Fruit fly (Drosophila melanogaster): ENCODE data around the gene CG12990.

CG12990 gene

DNA sequence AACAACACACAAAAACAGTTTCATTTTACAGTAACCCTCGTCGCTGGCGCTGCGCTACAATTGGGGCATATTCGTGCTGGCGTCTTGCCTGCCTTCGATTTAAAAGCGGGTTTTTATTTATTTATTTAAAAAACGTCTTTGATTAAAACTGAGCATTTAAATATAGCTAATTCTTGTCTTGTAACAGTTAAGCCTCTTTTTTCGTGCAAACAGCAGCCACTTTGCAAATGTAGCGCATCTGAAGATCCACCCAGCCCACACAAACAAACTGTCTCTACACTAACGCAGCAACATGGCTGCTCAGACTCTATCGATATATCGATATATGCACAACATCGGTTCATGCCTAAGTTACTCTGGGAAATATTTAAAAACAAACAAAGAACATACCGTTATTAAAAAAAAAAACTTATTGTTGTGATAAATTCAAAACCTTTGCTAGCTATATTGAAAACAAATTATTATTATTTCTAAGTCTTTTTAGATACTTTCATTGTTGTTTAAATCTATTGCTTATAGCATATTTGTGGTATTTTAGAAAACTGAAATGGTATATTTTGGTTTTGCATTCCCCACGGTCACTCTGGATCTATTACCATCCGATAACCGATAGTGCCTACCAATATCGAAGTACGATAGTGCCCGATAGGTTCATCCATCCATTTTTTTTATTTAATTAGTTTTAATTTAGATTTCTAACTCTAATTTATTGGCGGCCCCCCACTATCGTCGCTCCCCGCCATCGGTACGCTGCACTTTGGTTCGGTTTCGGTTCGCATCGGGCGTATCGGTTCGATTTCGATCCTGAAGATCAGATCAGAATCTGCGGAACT, 31.3 kb upstream of the CG12990 start, which contains the start of the genes CG8188 and par-6 (continued):
- TF ChIP-seq salr (GFP tag; optimal IDR thresholded peaks at IDR 0.05) (peak in 1 of 2 experiments; percentile 64), net (GFP tag; optimal IDR thresholded peaks at IDR 0.05) (peak; percentile 84), acj6 (GFP tag; optimal IDR thresholded peaks at IDR 0.05) (peak; percentile 87), fd59A (GFP tag; optimal IDR thresholded peaks at IDR 0.05) (peak; percentile 69), CG4318 (GFP tag; optimal IDR thresholded peaks at IDR 0.05) (peak; percentile 70), CG3032 (tag; optimal IDR thresholded peaks at IDR 0.05) (peak; percentile 86), CG7368 (GFP tag; optimal IDR thresholded peaks at IDR 0.05) (peak; percentile 88), OdsH (GFP tag; optimal IDR thresholded peaks at IDR 0.05) (peak; percentile 87), Hr38 (GFP tag; optimal IDR thresholded peaks at IDR 0.05) (peak; percentile 56), Ets96B (tag; optimal IDR thresholded peaks at IDR 0.05) (peak; percentile 85)

DNA sequence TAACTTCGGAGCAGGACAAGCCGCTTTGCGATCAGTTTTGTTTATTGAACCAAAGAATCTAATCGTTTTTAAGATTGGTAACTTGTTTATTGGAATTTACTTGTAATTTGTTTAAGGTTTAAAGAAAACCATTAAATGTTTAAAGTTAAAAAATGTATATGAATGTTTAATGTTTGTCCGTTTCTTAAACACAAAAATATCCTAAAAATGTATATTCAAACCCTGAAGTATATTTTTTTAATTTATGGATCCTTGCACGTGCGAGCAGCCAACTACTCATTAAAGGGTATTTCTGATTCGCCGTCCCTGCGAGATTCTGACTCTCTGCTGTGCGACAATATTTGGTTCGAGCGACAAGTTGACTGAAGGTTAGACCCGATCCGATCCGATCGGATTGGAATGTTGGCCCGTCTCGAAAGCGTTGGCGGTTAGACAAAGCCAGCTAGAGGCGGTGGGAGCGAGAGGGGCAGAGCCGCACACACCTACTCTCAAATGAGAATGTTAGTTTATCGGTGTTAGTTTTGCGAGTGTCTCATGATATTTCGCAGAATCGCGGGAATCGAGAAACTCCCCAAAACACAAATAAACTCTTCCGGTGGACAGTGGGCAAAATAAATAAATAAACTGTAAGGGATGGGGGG, 27.3 kb upstream of the CG12990 start:
- TF ChIP-seq CG4318 (GFP tag; optimal IDR thresholded peaks at IDR 0.05), result peak; percentile 84
- TF ChIP-seq CG8319 (GFP tag; optimal IDR thresholded peaks at IDR 0.05), result peak; percentile 85
- TF ChIP-seq OdsH (GFP tag; optimal IDR thresholded peaks at IDR 0.05), result peak; percentile 87
- TF ChIP-seq CG10669 (GFP tag; optimal IDR thresholded peaks at IDR 0.05), result peak; percentile 86
- TF ChIP-seq achi (GFP tag; optimal IDR thresholded peaks at IDR 0.05), result peak; percentile 88
- TF ChIP-seq Ets21C (GFP tag; optimal IDR thresholded peaks at IDR 0.05), result peak; percentile 82
- TF ChIP-seq dsx (GFP tag; optimal IDR thresholded peaks at IDR 0.05; ENCODE audit: poor library complexity, severe bottlenecking), result peak; percentile 79
- peak; percentile 87 for TF ChIP-seq spab (GFP tag; optimal IDR thresholded peaks at IDR 0.05)
- peak; percentile 70 for TF ChIP-seq fkh (GFP tag; optimal IDR thresholded peaks at IDR 0.05)
- TF ChIP-seq CG6163 (GFP tag; IDR thresholded peaks at IDR 0.05), result peak; percentile 74; the same call in 2 of the 3 replicates
- peak; percentile 89 for TF ChIP-seq Hr4 (GFP tag; optimal IDR thresholded peaks at IDR 0.05)
- TF ChIP-seq Blimp-1 (GFP tag; optimal IDR thresholded peaks at IDR 0.05), result peak; percentile 80
- peak; percentile 58 to 87 for TF ChIP-seq salr (GFP tag; optimal IDR thresholded peaks at IDR 0.05)
- TF ChIP-seq Sox15 (GFP tag; optimal IDR thresholded peaks at IDR 0.05), result peak; percentile 76
- peak; percentile 86 for TF ChIP-seq acj6 (GFP tag; optimal IDR thresholded peaks at IDR 0.05)
- peak; percentile 94 for TF ChIP-seq topi (GFP tag; optimal IDR thresholded peaks at IDR 0.05)
- peak; percentile 93 for TF ChIP-seq lz (GFP tag; optimal IDR thresholded peaks at IDR 0.05)
- TF ChIP-seq CG1621 (tag; optimal IDR thresholded peaks at IDR 0.05), result peak; percentile 64
- TF ChIP-seq CG11762 (GFP tag; optimal IDR thresholded peaks at IDR 0.05; ENCODE audit: insufficient read depth), result peak; percentile 79
- peak; percentile 76 for TF ChIP-seq CG7368 (GFP tag; optimal IDR thresholded peaks at IDR 0.05)
- TF ChIP-seq CG3919 (GFP tag; optimal IDR thresholded peaks at IDR 0.05), result peak; percentile 85
- TF ChIP-seq CG10631 (GFP tag; optimal IDR thresholded peaks at IDR 0.05), result peak; percentile 87
- TF ChIP-seq Ets96B (tag; optimal IDR thresholded peaks at IDR 0.05), result peak; percentile 83
- TF ChIP-seq CG9139 (GFP tag; optimal IDR thresholded peaks at IDR 0.05), result peak; percentile 84
- peak; percentile 92 for TF ChIP-seq CG15336 (GFP tag; IDR thresholded peaks at IDR 0.05)
- TF ChIP-seq CG31627 (GFP tag; optimal IDR thresholded peaks at IDR 0.05), result peak; percentile 88
- peak; percentile 88 for TF ChIP-seq CG6792 (GFP tag; optimal IDR thresholded peaks at IDR 0.05)
- peak; percentile 92 for TF ChIP-seq Sox102F (GFP tag; optimal IDR thresholded peaks at IDR 0.05)
- TF ChIP-seq CG6276 (GFP tag; optimal IDR thresholded peaks at IDR 0.05), result peak; percentile 92
- TF ChIP-seq CG6854 (GFP tag; optimal IDR thresholded peaks at IDR 0.05), result peak; percentile 57
- peak; percentile 85 for TF ChIP-seq cyc (GFP tag; optimal IDR thresholded peaks at IDR 0.05)
- peak; percentile 71 for TF ChIP-seq Lpt (GFP tag; optimal IDR thresholded peaks at IDR 0.05)
- peak; percentile 92 for TF ChIP-seq pdm3 (GFP tag; optimal IDR thresholded peaks at IDR 0.05)
- TF ChIP-seq Sox14 (GFP tag; optimal IDR thresholded peaks at IDR 0.05), result peak; percentile 91
- TF ChIP-seq eg (GFP tag; IDR thresholded peaks at IDR 0.05), result peak; percentile 74; the same call in 2 of the 3 replicates
- peak; percentile 93 for TF ChIP-seq Met (GFP tag; optimal IDR thresholded peaks at IDR 0.05)
- peak; percentile 57 for TF ChIP-seq fd85E (GFP tag; optimal IDR thresholded peaks at IDR 0.05)
- peak; percentile 89 to 92 for TF ChIP-seq ss (GFP tag; optimal IDR thresholded peaks at IDR 0.05)
- peak; percentile 84 for TF ChIP-seq fd59A (GFP tag; optimal IDR thresholded peaks at IDR 0.05)
- peak; percentile 94 for TF ChIP-seq esn (GFP tag; optimal IDR thresholded peaks at IDR 0.05)
- peak; percentile 56 for TF ChIP-seq Gug (GFP tag; IDR thresholded peaks at IDR 0.05)
- TF ChIP-seq CG3032 (tag; optimal IDR thresholded peaks at IDR 0.05), result peak; percentile 87
- peak; percentile 89 for TF ChIP-seq CG8119 (GFP tag; IDR thresholded peaks at IDR 0.05)

Data from whole organism, prepupa.